Fruit fly (Drosophila melanogaster): ENCODE results near the gene CG5653.

CG5653 gene

dm6 chr3L:8985132-8985847 lies 19.1 kb upstream of the CG5653 start:
- no peak for TF ChIP-seq Eip93F (GFP tag; optimal IDR thresholded peaks at IDR 0.05)
- peak; percentile 41 for TF ChIP-seq Eip75B (GFP tag; optimal IDR thresholded peaks at IDR 0.05)
- no peak for TF ChIP-seq CG34406 (GFP tag; optimal IDR thresholded peaks at IDR 0.05)
- peak; percentile 21 for TF ChIP-seq CG31627 (GFP tag; optimal IDR thresholded peaks at IDR 0.05)
- peak; percentile 15 for TF ChIP-seq CG3032 (tag; optimal IDR thresholded peaks at IDR 0.05)
- peak; percentile 71 for TF ChIP-seq svp (GFP tag)
- TF ChIP-seq lz (GFP tag; optimal IDR thresholded peaks at IDR 0.05) = peak; percentile 12
- no peak for TF ChIP-seq fkh (GFP tag; optimal IDR thresholded peaks at IDR 0.05)
- no peak for TF ChIP-seq Eip78C (GFP tag)
- TF ChIP-seq topi (GFP tag; optimal IDR thresholded peaks at IDR 0.05) = no peak
- no peak for TF ChIP-seq pdm3 (GFP tag; optimal IDR thresholded peaks at IDR 0.05)
- TF ChIP-seq Sox14 (GFP tag; optimal IDR thresholded peaks at IDR 0.05) = peak; percentile 13
- peak; percentile 41 for TF ChIP-seq esn (GFP tag; optimal IDR thresholded peaks at IDR 0.05)
- TF ChIP-seq Sox15 (GFP tag; optimal IDR thresholded peaks at IDR 0.05) = no peak
- no peak for TF ChIP-seq CG10669 (GFP tag; optimal IDR thresholded peaks at IDR 0.05)

DNA sequence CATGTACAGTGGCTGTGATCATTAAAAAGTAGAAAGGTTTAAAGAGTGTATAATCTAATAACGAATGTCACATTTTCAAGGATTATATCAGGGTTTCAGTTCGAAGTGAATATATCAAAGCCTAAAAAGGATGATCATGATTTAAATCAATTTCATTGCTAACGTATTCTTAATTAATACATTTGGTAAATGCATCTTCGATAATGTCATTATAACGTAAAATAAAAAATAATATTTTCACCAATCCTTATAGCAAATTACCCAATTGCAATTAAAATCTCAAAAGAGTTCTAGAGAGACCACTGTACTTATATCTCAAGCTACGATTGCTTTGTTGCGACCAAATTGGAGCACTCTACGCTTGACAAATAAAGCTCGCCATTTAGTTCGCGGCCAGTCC lies 15.9 kb upstream of the CG5653 start:
- peak; percentile 75 for TF ChIP-seq svp (GFP tag)
- TF ChIP-seq Eip78C (GFP tag) = peak; percentile 79
- no peak for TF ChIP-seq CG10631 (GFP tag; optimal IDR thresholded peaks at IDR 0.05)
- TF ChIP-seq fd85E (GFP tag; optimal IDR thresholded peaks at IDR 0.05) = no peak
- TF ChIP-seq CG9139 (GFP tag; optimal IDR thresholded peaks at IDR 0.05) = no peak
- TF ChIP-seq CG34406 (GFP tag; optimal IDR thresholded peaks at IDR 0.05) = no peak

dm6 chr3L:8981495-8981894 lies 15.3 kb upstream of the CG5653 start, which contains the start of gene CG13314:
Gene CG13314, plus strand, starts transcription at chr3L:8981795.
- TF ChIP-seq OdsH (GFP tag; optimal IDR thresholded peaks at IDR 0.05) = no peak
- TF ChIP-seq Ets96B (tag; optimal IDR thresholded peaks at IDR 0.05) = no peak
- TF ChIP-seq CG8632 (GFP tag; optimal IDR thresholded peaks at IDR 0.05) = no peak

DNA sequence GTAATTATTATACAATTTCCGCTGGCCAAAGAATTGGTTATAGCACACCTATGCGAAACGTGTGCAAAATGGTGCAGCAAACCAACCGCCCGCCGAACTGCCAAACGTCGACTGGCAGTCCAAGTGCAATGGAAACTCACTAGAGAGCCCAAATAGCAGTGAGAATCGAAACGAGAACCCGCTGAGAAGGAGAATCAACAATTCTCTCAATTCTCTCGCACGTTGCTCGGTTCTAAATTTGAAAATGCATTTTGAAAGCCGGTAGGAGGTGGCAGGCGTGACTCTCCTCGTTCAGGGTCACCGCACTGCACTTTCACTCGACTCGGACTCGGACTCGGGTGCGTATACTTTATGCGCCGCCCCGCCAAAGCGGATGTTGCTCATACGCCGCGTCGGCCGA lies 13.6 kb upstream of the CG5653 start, which contains the start of gene CG5644:
Gene CG5644, minus strand, starts transcription at position 101 of the 400 bp plus-strand sequence.
- no peak for TF ChIP-seq ss (GFP tag; optimal IDR thresholded peaks at IDR 0.05)
- no peak for TF ChIP-seq CG11762 (GFP tag; optimal IDR thresholded peaks at IDR 0.05; ENCODE audit: insufficient read depth)
- no peak for TF ChIP-seq Ets21C (GFP tag; optimal IDR thresholded peaks at IDR 0.05)
- TF ChIP-seq fd59A (GFP tag; optimal IDR thresholded peaks at IDR 0.05) = no peak

- TF ChIP-seq Hr38 (GFP tag; optimal IDR thresholded peaks at IDR 0.05) (no peak), Eip78C (GFP tag) (peak; percentile 60), Eip93F (GFP tag; optimal IDR thresholded peaks at IDR 0.05) (no peak), Blimp-1 (GFP tag; optimal IDR thresholded peaks at IDR 0.05) (no peak), lz (GFP tag; optimal IDR thresholded peaks at IDR 0.05) (peak; percentile 28), Sox14 (GFP tag; optimal IDR thresholded peaks at IDR 0.05) (peak; percentile 40), Hr4 (GFP tag; optimal IDR thresholded peaks at IDR 0.05) (peak; percentile 71), CG4318 (GFP tag; optimal IDR thresholded peaks at IDR 0.05) (no peak), CG8319 (GFP tag; optimal IDR thresholded peaks at IDR 0.05) (no peak), CG11294 (GFP tag; IDR thresholded peaks at IDR 0.05) (peak; percentile 80; the same call in 1 of the 2 replicates), fd59A (GFP tag; optimal IDR thresholded peaks at IDR 0.05) (no peak), spab (GFP tag; optimal IDR thresholded peaks at IDR 0.05) (no peak), CG9139 (GFP tag; optimal IDR thresholded peaks at IDR 0.05) (no peak), fkh (GFP tag; optimal IDR thresholded peaks at IDR 0.05) (peak; percentile 67), CG32006 (GFP tag; optimal IDR thresholded peaks at IDR 0.05) (peak; percentile 66), topi (GFP tag; optimal IDR thresholded peaks at IDR 0.05) (peak; percentile 27), CG11762 (GFP tag; optimal IDR thresholded peaks at IDR 0.05; ENCODE audit: insufficient read depth) (no peak), svp (GFP tag) (peak; percentile 81), CG1621 (tag; optimal IDR thresholded peaks at IDR 0.05) (no peak), Met (GFP tag; optimal IDR thresholded peaks at IDR 0.05) (no peak), CG8632 (GFP tag; optimal IDR thresholded peaks at IDR 0.05) (peak; percentile 6), CG7368 (GFP tag; optimal IDR thresholded peaks at IDR 0.05) (no peak), CG34406 (GFP tag; optimal IDR thresholded peaks at IDR 0.05) (peak; percentile 29), CG11902 (GFP tag; optimal IDR thresholded peaks at IDR 0.05) (no peak), Gug (GFP tag; IDR thresholded peaks at IDR 0.05) (peak; percentile 54; the same call in 1 of the 2 replicates), fd85E (GFP tag; optimal IDR thresholded peaks at IDR 0.05) (no peak), CG16779 (tag; optimal IDR thresholded peaks at IDR 0.05) (no peak), eg (GFP tag; IDR thresholded peaks at IDR 0.05) (peak; percentile 82)
Measured at dm6 chr3L:8978678-8979413, 12.7 kb upstream of the CG5653 start.

All from whole organism, prepupa.